Worm (Caenorhabditis elegans): ENCODE results near the gene mek-1.

The mek-1 gene

ce11 chrX:7436912-7437311 lies 42.1 kb upstream of the mek-1 start:
- no peak for TF ChIP-seq vab-15 (tag; optimal IDR thresholded peaks at IDR 0.05)
- TF ChIP-seq lin-14 (GFP tag; optimal IDR thresholded peaks at IDR 0.05) = peak; percentile 48
- peak in 2 of 6 experiments; percentile 53 to 71 for TF ChIP-seq elt-3 (tag; optimal IDR thresholded peaks at IDR 0.05)
- peak; percentile 50 for TF ChIP-seq nhr-20 (tag; optimal IDR thresholded peaks at IDR 0.05)
- no peak for TF ChIP-seq xbp-1 (tag; optimal IDR thresholded peaks at IDR 0.05)
- TF ChIP-seq mdl-1 (tag; optimal IDR thresholded peaks at IDR 0.05) = peak in 1 of 2 experiments; percentile 13
- TF ChIP-seq blmp-1 (tag; optimal IDR thresholded peaks at IDR 0.05) = peak; percentile 61
- 0 out of 2 replicates have a peak, but pooled peaks have one; percentile 8 for TF ChIP-seq nhr-19 (GFP tag; conservative IDR thresholded peaks at IDR 0.05)
- TF ChIP-seq snu-23 (GFP tag; optimal IDR thresholded peaks at IDR 0.05) = peak; percentile 54
- TF ChIP-seq isw-1 (GFP tag; IDR thresholded peaks at IDR 0.05) = no peak
- TF ChIP-seq mab-9 (GFP tag; IDR thresholded peaks at IDR 0.05) = no peak
- TF ChIP-seq sox-4 (tag; optimal IDR thresholded peaks at IDR 0.05) = no peak
- no peak for TF ChIP-seq lir-3 (tag; optimal IDR thresholded peaks at IDR 0.05; ENCODE audit: poor library complexity)
- TF ChIP-seq lin-35 (GFP tag; optimal IDR thresholded peaks at IDR 0.05) = peak in 1 of 2 experiments; percentile 67
- TF ChIP-seq mep-1 (tag; optimal IDR thresholded peaks at IDR 0.05) = no peak
- TF ChIP-seq nhr-85 (tag) = peak; percentile 85
- peak; percentile 52 for TF ChIP-seq nhr-71 (tag; optimal IDR thresholded peaks at IDR 0.05)

ce11 chrX:7437949-7438348 lies 41.1 kb upstream of the mek-1 start, which contains the start of gene C01C10.2:
Gene C01C10.2, minus strand, starts transcription at chrX:7438118.
- TF ChIP-seq lin-14 (GFP tag; optimal IDR thresholded peaks at IDR 0.05) (peak; percentile 65), nhr-85 (tag) (peak; percentile 87), mef-2 (tag; optimal IDR thresholded peaks at IDR 0.05) (no peak), dsc-1 (tag; optimal IDR thresholded peaks at IDR 0.05) (no peak), nhr-71 (tag; optimal IDR thresholded peaks at IDR 0.05) (peak; percentile 29), efl-3 (GFP tag; optimal IDR thresholded peaks at IDR 0.05) (no peak), nhr-20 (tag; optimal IDR thresholded peaks at IDR 0.05) (peak; percentile 13), grh-1 (GFP tag; IDR thresholded peaks at IDR 0.05) (peak; percentile 83), elt-3 (tag; optimal IDR thresholded peaks at IDR 0.05) (peak in 1 of 6 experiments; percentile 40), snu-23 (GFP tag; optimal IDR thresholded peaks at IDR 0.05) (peak; percentile 4)

ce11 chrX:7440102-7440501 lies 38.9 kb upstream of the mek-1 start:
- TF ChIP-seq nhr-20 (tag; optimal IDR thresholded peaks at IDR 0.05) = no peak
- TF ChIP-seq lin-15B (tag; optimal IDR thresholded peaks at IDR 0.05) = no peak
- TF ChIP-seq egl-27 (tag; optimal IDR thresholded peaks at IDR 0.05) = no peak
- no peak for TF ChIP-seq alr-1 (tag; optimal IDR thresholded peaks at IDR 0.05; ENCODE audit: borderline replicate concordance)
- no peak for TF ChIP-seq zag-1 (tag; optimal IDR thresholded peaks at IDR 0.05)
- TF ChIP-seq nhr-85 (tag) = no peak
- TF ChIP-seq grh-1 (GFP tag; IDR thresholded peaks at IDR 0.05) = no peak
- TF ChIP-seq elt-3 (tag; optimal IDR thresholded peaks at IDR 0.05) = no peak
- TF ChIP-seq swsn-7 (tag; optimal IDR thresholded peaks at IDR 0.05) = no peak
- TF ChIP-seq ztf-11 (tag; optimal IDR thresholded peaks at IDR 0.05) = no peak
- no peak for TF ChIP-seq irx-1 (tag; optimal IDR thresholded peaks at IDR 0.05)
- TF ChIP-seq hpl-2 (GFP tag; optimal IDR thresholded peaks at IDR 0.05) = no peak

ce11 chrX:7442477-7442876 lies 36.6 kb upstream of the mek-1 start, which contains the start of gene acl-12:
Gene acl-12, minus strand, starts transcription at chrX:7442577.
- TF ChIP-seq isw-1 (GFP tag; IDR thresholded peaks at IDR 0.05) (no peak), vab-15 (tag; optimal IDR thresholded peaks at IDR 0.05) (no peak), skn-1 (tag; optimal IDR thresholded peaks at IDR 0.05) (no peak), nhr-237 (tag; optimal IDR thresholded peaks at IDR 0.05) (no peak), nhr-84 (tag; optimal IDR thresholded peaks at IDR 0.05) (no peak), irx-1 (tag; optimal IDR thresholded peaks at IDR 0.05) (no peak), unc-86 (tag; optimal IDR thresholded peaks at IDR 0.05) (no peak), tbx-2 (tag; optimal IDR thresholded peaks at IDR 0.05) (no peak), ets-5 (GFP tag; IDR thresholded peaks at IDR 0.05) (no peak), hpl-2 (GFP tag; optimal IDR thresholded peaks at IDR 0.05) (no peak), fos-1 (tag; optimal IDR thresholded peaks at IDR 0.05) (no peak), rnt-1 (tag; optimal IDR thresholded peaks at IDR 0.05) (peak; percentile 32), dpl-1 (GFP tag; optimal IDR thresholded peaks at IDR 0.05) (no peak), ztf-4 (tag; optimal IDR thresholded peaks at IDR 0.05) (no peak), lin-14 (GFP tag; optimal IDR thresholded peaks at IDR 0.05) (peak; percentile 46), snu-23 (GFP tag; optimal IDR thresholded peaks at IDR 0.05) (peak; percentile 28), mep-1 (tag; optimal IDR thresholded peaks at IDR 0.05) (peak; percentile 1), aly-2 (tag; optimal IDR thresholded peaks at IDR 0.05) (no peak), mdl-1 (tag; optimal IDR thresholded peaks at IDR 0.05) (no peak), unc-130 (tag; optimal IDR thresholded peaks at IDR 0.05) (no peak), lin-13 (GFP tag; optimal IDR thresholded peaks at IDR 0.05) (no peak)
